Worm (Caenorhabditis elegans) whole organism, L4/young adult: ENCODE data around the gene F52H3.11.

Source experiments
- dao-5 ChIP-seq: sonication (generic microtip); optimal IDR thresholded peaks from 2 replicates; lab custom pipeline; 2016; ENCODE audit warnings: missing genotype, missing genetic modification characterization, moderate library complexity, missing compliant biosample characterization
- him-1 ChIP-seq: sonication (generic microtip); optimal IDR thresholded peaks from 2 replicates; lab custom pipeline; 2016; ENCODE audit warnings: missing genotype, missing genetic modification reagents, missing genetic modification characterization, missing compliant biosample characterization

ce11 chrII:10084482-10084881, 39.5 kb upstream of the F52H3.11 start:
- no peak for TF ChIP-seq him-1 (tag; lab: Kevin White, UChicago)
- no peak for TF ChIP-seq dao-5
